Fruit fly (Drosophila melanogaster) Kc167 (cell line): ENCODE measurements around the gene Lrch.

ENCODE experiments used
- Myc ChIP-seq: fragments of >200 bp; optimal IDR thresholded peaks from 2 replicates; lab custom pipeline; 2017; ENCODE audit warnings: missing external identifiers
- Sin3A ChIP-seq: fragments of >200 bp; optimal IDR thresholded peaks from 2 replicates; lab custom pipeline; 2018; ENCODE audit warnings: missing external identifiers
- h ChIP-seq: fragments of >200 bp; optimal IDR thresholded peaks from 3 replicates; lab custom pipeline; 2018; ENCODE audit warnings: missing external identifiers
- insv ChIP-seq: fragments of >200 bp; optimal IDR thresholded peaks from 3 replicates; lab custom pipeline; 2018; ENCODE audit warnings: missing external identifiers
- psq ChIP-seq: fragments of >200 bp; optimal IDR thresholded peaks from 2 replicates; lab custom pipeline; 2017; ENCODE audit warnings: missing external identifiers
- ttk ChIP-seq: sonication (Bioruptor generic); optimal IDR thresholded peaks from 2 replicates; lab custom pipeline; 2017; ENCODE audit warnings: missing external identifiers

The Lrch gene

DNA sequence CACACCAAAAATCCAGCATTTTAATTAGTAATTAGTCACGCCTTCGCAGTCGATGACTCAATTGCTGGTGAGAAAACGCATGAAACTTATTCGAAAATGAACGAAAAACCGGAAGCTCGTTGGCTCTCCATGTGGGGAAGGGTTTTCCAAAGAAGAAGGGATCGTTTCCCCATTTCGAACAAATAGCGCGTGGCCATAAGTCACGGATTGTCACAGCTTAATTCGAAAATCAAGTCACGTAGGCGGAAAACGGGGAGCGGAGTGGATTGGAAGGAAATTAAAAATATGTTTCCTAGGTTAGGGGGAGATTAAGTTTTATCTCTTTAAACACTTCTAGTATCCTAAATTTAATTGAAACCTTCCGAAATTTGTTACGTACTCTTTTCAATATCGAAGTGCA is 2.3 kb downstream of the Lrch start:
- TF ChIP-seq h (lab: Kevin White, UChicago) (no peak), Myc (lab: Kevin White, UChicago) (no peak), Sin3A (no peak), ttk (lab: Kevin White, UChicago) (no peak), insv (lab: Kevin White, UChicago) (no peak), psq (lab: Kevin White, UChicago) (no peak)

DNA sequence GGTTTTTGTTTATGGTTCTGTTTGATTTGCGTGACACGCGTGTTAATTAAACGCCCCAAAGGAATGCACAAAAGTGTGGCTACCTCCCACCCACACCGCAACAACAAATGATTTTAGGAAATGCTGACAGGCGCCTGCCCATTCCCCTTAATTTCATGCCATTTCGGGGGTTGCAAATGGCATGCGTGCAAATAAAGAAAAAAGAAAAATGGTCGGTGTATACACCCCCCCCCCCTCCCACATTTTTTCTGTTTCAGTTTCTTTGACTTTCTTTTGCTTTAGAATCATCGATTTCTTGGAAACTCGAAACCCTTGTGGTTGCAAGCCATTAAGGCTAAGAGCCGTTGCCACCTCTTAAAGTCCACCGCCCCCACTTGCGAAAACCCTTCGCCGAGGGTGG is 2.8 kb downstream of the Lrch start:
- no peak for TF ChIP-seq h (lab: Kevin White, UChicago)
- no peak for TF ChIP-seq psq (lab: Kevin White, UChicago)
- TF ChIP-seq insv (lab: Kevin White, UChicago) = no peak
- no peak for TF ChIP-seq Sin3A
- TF ChIP-seq Myc (lab: Kevin White, UChicago) = no peak
- TF ChIP-seq ttk (lab: Kevin White, UChicago) = no peak

DNA sequence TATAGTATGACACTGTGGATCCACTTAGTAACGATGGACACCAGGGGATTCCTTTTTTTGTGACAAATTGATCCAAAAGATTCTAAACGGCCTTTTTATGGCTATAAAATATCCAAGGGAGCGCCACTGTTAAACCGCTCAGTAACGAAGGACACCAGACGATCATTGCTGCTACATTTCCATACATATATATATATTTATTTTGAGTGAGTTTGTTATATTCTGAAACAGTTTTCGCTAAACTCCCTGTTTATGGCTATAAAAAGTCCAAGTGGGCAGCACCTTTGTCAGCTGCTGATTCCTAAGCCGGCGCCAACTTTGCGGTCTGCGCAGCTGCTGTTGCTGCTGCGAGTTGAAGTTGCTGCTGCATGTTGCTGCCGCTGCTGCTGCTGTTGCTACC is 3.4 kb downstream of the Lrch start:
- TF ChIP-seq ttk (lab: Kevin White, UChicago) = no peak
- TF ChIP-seq Myc (lab: Kevin White, UChicago) = no peak
- TF ChIP-seq Sin3A = no peak
- no peak for TF ChIP-seq h (lab: Kevin White, UChicago)
- no peak for TF ChIP-seq insv (lab: Kevin White, UChicago)
- no peak for TF ChIP-seq psq (lab: Kevin White, UChicago)

DNA sequence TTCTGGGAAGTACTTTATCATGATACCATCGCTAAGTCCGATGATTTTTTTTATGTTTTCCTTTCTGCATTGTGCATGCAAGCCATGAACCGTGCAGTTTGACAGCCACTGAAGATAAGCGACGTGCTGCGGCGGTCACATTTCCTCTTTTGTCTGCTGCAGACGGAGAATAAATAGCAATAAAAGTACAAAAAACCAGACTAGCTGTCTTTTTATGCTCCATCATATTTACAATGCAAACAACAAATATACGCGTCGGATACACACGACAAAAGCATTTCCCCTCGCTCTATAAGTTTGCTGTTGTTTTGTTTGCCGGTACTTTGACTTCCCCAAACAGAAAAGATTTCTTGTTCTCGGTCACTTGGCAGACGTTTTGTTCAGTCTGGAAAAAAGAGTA is 4.1 kb downstream of the Lrch start:
- TF ChIP-seq h (lab: Kevin White, UChicago) = no peak
- no peak for TF ChIP-seq ttk (lab: Kevin White, UChicago)
- TF ChIP-seq Myc (lab: Kevin White, UChicago) = no peak
- no peak for TF ChIP-seq insv (lab: Kevin White, UChicago)
- no peak for TF ChIP-seq Sin3A
- no peak for TF ChIP-seq psq (lab: Kevin White, UChicago)

DNA sequence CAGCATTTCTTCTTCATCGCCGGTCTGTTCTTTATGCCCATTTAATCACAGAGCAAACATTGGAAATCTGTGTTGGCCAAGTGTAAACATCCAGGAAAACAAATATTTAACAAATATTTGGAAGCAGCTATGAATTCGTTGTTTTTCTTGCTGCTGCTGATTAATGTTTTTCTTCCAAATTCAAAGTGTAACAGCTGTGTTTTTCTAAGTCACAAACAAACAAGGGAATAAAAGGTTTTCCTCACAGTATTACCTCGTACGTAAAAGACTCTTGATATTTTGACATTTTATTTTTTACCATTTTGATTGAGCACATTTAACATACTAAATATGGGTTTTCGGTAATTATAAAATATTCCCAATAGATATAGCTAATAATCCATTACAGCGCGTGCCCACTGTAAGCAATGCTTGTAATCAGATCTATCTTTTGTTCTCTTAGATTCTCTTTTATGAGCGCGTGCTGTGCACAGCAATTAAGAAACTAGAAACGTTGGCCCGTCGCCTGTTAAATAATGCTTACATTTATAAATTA is 5.1 kb downstream of the Lrch start:
- TF ChIP-seq psq (lab: Kevin White, UChicago) (no peak), Myc (lab: Kevin White, UChicago) (no peak), h (lab: Kevin White, UChicago) (no peak), ttk (lab: Kevin White, UChicago) (no peak), insv (lab: Kevin White, UChicago) (no peak), Sin3A (no peak)

DNA sequence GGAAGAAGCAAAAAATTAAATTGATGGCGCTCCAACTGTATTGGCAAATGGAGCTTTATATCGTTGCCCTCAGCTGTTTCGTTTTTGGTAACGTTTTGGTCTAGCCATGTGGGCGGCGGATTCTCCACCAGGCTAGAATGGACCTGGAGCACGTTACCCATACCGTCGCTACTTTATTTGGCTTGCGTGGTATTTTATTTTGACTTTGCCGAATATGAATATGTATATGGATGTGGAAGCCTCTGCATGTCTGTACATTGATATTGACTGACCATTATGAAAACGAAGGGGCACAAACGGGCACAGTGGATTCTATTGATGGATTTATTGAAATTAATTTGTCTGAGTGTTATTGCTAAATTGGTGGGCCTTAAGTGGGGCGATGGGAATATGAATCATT is 6.1 kb downstream of the Lrch start:
- TF ChIP-seq insv (lab: Kevin White, UChicago) = no peak
- no peak for TF ChIP-seq psq (lab: Kevin White, UChicago)
- TF ChIP-seq h (lab: Kevin White, UChicago) = no peak

DNA sequence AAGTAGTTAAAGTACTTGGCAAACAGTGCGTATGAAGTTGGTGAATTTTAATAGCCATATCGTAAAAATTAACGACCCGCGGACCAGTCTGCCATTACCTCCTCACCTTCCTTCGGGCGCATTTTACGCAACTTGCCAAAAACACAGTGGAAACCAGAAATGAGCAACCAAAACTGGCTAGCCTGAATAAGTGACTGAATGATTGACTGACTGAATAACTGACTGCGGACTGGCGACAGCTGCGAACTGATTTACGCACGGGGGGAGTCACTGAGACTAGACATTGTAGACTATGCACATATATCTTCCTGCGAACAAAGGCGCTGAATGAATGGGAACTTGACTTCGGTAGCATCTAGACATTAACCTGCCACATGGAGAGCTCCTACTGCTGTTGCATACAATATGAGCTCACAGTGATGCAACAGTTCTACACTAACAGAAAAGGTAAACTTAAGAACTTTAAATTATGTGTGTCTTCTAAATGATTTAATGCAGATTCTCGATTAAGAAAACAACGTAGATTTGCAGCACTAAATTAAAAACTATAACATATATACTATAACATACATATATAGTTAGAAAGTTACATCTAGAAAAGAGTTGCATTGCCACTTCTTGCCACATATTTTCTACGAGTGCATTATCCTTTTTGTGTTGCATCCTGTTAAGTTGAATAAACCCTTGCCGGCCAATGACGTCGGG is 7.8 kb downstream of the Lrch start:
- TF ChIP-seq h (lab: Kevin White, UChicago) = no peak
- no peak for TF ChIP-seq insv (lab: Kevin White, UChicago)
- no peak for TF ChIP-seq Myc (lab: Kevin White, UChicago)
- no peak for TF ChIP-seq Sin3A
- no peak for TF ChIP-seq psq (lab: Kevin White, UChicago)
- no peak for TF ChIP-seq ttk (lab: Kevin White, UChicago)

DNA sequence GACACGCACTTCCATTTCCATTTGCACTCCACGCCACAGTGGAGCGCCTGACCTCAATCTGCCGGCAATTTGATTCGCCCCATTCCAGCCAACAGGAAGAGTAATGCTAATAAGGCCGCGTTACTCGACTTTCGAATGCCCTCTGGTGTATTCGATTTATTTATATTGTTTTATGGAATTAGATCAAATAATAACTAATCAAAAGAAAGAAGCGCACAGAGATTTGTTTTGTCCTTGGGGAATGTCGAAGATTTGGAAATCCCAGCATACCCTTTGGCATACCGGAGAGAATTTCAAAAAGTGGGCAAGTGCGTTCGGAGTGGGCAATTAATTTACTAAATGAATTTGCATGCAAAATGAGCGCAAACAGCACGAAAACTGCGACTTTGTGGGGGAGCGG is 9.1 kb downstream of the Lrch start:
- no peak for TF ChIP-seq ttk (lab: Kevin White, UChicago)
- TF ChIP-seq Sin3A = no peak
- no peak for TF ChIP-seq insv (lab: Kevin White, UChicago)
- TF ChIP-seq h (lab: Kevin White, UChicago) = no peak
- TF ChIP-seq Myc (lab: Kevin White, UChicago) = no peak
- no peak for TF ChIP-seq psq (lab: Kevin White, UChicago)

DNA sequence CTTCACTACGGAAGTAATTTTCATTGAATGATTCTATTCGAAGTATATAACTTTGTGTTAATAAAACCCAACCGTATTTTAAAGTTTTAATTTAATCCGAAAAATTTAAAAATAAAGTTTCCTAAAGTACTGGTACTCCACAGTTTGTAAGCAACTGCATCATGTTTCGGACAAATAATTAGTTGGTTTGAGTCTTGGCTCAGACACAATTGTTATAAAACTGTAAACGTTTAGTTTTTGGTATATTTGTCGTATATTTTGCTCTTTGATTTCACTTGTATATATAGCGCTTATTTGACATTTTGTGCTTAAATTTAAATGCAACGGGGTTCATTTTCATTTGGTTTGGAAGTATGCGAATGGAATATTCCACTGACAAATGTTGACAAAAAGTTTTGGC is 15.4 kb downstream of the Lrch start:
- TF ChIP-seq h (lab: Kevin White, UChicago) (no peak), psq (lab: Kevin White, UChicago) (no peak), insv (lab: Kevin White, UChicago) (no peak), Sin3A (no peak), ttk (lab: Kevin White, UChicago) (no peak), Myc (lab: Kevin White, UChicago) (no peak)

DNA sequence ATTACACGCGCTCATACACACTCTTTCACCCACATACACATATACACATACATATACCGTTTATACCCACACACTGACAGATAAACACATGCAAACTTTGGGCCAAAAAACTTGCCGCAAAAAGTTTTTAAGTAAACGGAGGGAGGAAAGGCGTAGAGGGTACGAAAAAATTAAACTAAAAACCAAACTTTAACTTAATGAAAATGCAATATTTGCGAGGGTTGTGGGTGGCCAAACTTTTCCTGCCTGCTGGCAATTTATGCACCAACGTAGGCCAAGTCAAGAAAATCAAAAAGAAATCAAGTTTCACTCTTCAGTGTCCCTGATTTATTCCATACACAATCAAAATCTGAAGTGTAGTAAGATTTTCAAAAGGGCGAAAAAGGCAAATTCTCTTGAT is 20.7 kb downstream of the Lrch start, which contains the start of gene CG31804:
Gene CG31804 (plus strand): TSS at position 301 of the 400 bp plus-strand sequence.
- TF ChIP-seq Sin3A (no peak), ttk (lab: Kevin White, UChicago) (no peak), insv (lab: Kevin White, UChicago) (no peak), h (lab: Kevin White, UChicago) (no peak), Myc (lab: Kevin White, UChicago) (no peak), psq (lab: Kevin White, UChicago) (no peak)

DNA sequence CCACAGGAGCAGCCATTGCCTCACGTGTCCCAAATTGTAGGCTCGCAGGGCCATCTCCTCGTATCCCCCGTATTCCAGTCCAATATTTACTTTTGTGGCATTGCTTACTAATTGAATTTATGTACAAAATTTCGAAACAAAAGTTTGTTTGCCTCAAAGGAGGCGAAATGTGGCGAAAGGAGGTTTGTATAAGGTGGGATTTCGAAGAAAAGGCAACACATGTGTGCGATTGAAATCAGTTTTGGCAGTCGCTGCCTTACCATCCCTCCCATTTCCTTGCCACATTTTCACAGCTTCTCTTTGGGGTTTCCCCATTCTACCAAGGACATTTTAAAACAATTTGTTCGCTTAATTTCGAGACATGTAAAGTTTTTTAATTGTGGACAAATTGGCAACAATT is 63.3 kb downstream of the Lrch start, which contains the start of gene CG45691:
Gene CG45691 (minus strand): TSS at position 101 of the 400 bp plus-strand sequence.
- no peak for TF ChIP-seq Myc (lab: Kevin White, UChicago)
- TF ChIP-seq psq (lab: Kevin White, UChicago) = no peak
- TF ChIP-seq ttk (lab: Kevin White, UChicago) = no peak
